Worm (Caenorhabditis elegans) whole organism, mixed stage, embryonic: ENCODE results near the gene B0302.2.

ENCODE experiments used
- M03D4.4 ChIP-seq: sonication (generic microtip); optimal IDR thresholded peaks from 2 replicates; lab custom pipeline; 2017; ENCODE audit warnings: mild to moderate bottlenecking, missing genetic modification characterization, missing compliant biosample characterization
- blmp-1 ChIP-seq: fragments of 150-350 bp; optimal IDR thresholded peaks from 2 replicates; lab custom pipeline; 2014; ENCODE audit warnings: missing biosample characterization, missing genetic modification characterization
- ceh-43 ChIP-seq: fragments of 200-800 bp; sonication (Bioruptor generic); optimal IDR thresholded peaks from 2 replicates; lab custom pipeline; 2018; ENCODE audit warnings: mild to moderate bottlenecking, missing genetic modification characterization, moderate library complexity, missing compliant biosample characterization
- ceh-83 ChIP-seq: fragments of 200-800 bp; sonication (Bioruptor generic); optimal IDR thresholded peaks from 2 replicates; lab custom pipeline; 2018; ENCODE audit warnings: mild to moderate bottlenecking, missing genetic modification characterization, missing compliant biosample characterization
- drap-1 ChIP-seq: fragments of 200-800 bp; sonication (Bioruptor generic); optimal IDR thresholded peaks from 3 replicates; lab custom pipeline; 2018; ENCODE audit warnings: mild to moderate bottlenecking, missing genetic modification characterization, missing compliant biosample characterization
- elt-1 ChIP-seq: sonication (generic microtip); optimal IDR thresholded peaks from 2 replicates; lab custom pipeline; 2017; ENCODE audit warnings: missing genetic modification characterization, mild to moderate bottlenecking, missing compliant biosample characterization, antibody characterized with exemption, moderate library complexity, borderline replicate concordance; ENCODE audit not compliant: insufficient read depth
- elt-3 ChIP-seq: fragments of 150-350 bp; optimal IDR thresholded peaks from 2 replicates; lab custom pipeline; 2014; ENCODE audit warnings: missing biosample characterization, missing genetic modification characterization
- flh-1 ChIP-seq: fragments of 200-800 bp; sonication (Bioruptor generic); optimal IDR thresholded peaks from 2 replicates; lab custom pipeline; 2018; ENCODE audit warnings: mild to moderate bottlenecking, missing genetic modification characterization, moderate library complexity, missing compliant biosample characterization
- ham-2 ChIP-seq: fragments of 200-800 bp; sonication (Bioruptor generic); optimal IDR thresholded peaks from 2 replicates; lab custom pipeline; 2018; ENCODE audit warnings: mild to moderate bottlenecking, missing genetic modification characterization, missing compliant biosample characterization
- hlh-1 ChIP-seq: fragments of 150-350 bp; optimal IDR thresholded peaks from 2 replicates; lab custom pipeline; 2014; ENCODE audit warnings: missing biosample characterization, missing genetic modification reagents, missing genetic modification characterization
- lin-13 ChIP-seq: fragments of 150-350 bp; optimal IDR thresholded peaks from 2 replicates; lab custom pipeline; 2014; ENCODE audit warnings: missing biosample characterization, missing genetic modification characterization
- lin-32 ChIP-seq: fragments of 200-800 bp; sonication (Bioruptor generic); optimal IDR thresholded peaks from 2 replicates; lab custom pipeline; 2018; ENCODE audit warnings: mild to moderate bottlenecking, missing genetic modification characterization, missing compliant biosample characterization
- lsy-2 ChIP-seq: fragments of 150-350 bp; optimal IDR thresholded peaks from 2 replicates; lab custom pipeline; 2014; ENCODE audit warnings: missing biosample characterization, missing genetic modification characterization
- mep-1 ChIP-seq: fragments of 150-350 bp; optimal IDR thresholded peaks from 2 replicates; lab custom pipeline; 2017; ENCODE audit warnings: missing biosample characterization, missing genetic modification reagents, missing genetic modification characterization, inconsistent platforms
- nhr-12 ChIP-seq: fragments of 150-350 bp; optimal IDR thresholded peaks from 2 replicates; lab custom pipeline; 2014; ENCODE audit warnings: missing biosample characterization, missing genetic modification characterization
- nhr-2 ChIP-seq: fragments of 150-350 bp; optimal IDR thresholded peaks from 2 replicates; lab custom pipeline; 2014; ENCODE audit warnings: missing biosample characterization, missing genetic modification characterization
- nhr-237 ChIP-seq: fragments of 150-350 bp; optimal IDR thresholded peaks from 2 replicates; lab custom pipeline; 2014; ENCODE audit warnings: missing biosample characterization, missing genetic modification characterization
- nhr-28 ChIP-seq: fragments of 150-350 bp; optimal IDR thresholded peaks from 2 replicates; lab custom pipeline; 2014; ENCODE audit warnings: missing biosample characterization, missing genetic modification characterization
- sem-2 ChIP-seq: fragments of 200-800 bp; sonication (Bioruptor generic); optimal IDR thresholded peaks from 2 replicates; lab custom pipeline; 2018; ENCODE audit warnings: mild to moderate bottlenecking, missing genetic modification characterization, missing compliant biosample characterization
- snpc-4 ChIP-seq: fragments of 150-350 bp; optimal IDR thresholded peaks from 2 replicates; lab custom pipeline; 2014; ENCODE audit warnings: missing biosample characterization, missing genetic modification characterization
- sptf-1 ChIP-seq: sonication (generic microtip); optimal IDR thresholded peaks from 2 replicates; lab custom pipeline; 2017; ENCODE audit warnings: mild to moderate bottlenecking, missing genetic modification characterization, moderate library complexity, missing compliant biosample characterization
- tbx-8 ChIP-seq: fragments of 200-800 bp; sonication (Bioruptor generic); optimal IDR thresholded peaks from 2 replicates; lab custom pipeline; 2018; ENCODE audit warnings: mild to moderate bottlenecking, missing genetic modification characterization, moderate library complexity, missing compliant biosample characterization
- unc-120 ChIP-seq: sonication (generic microtip); optimal IDR thresholded peaks from 2 replicates; lab custom pipeline; 2017; ENCODE audit warnings: missing genetic modification characterization, missing compliant biosample characterization; ENCODE audit not compliant: poor library complexity, severe bottlenecking
- unc-62 ChIP-seq: fragments of 150-350 bp; optimal IDR thresholded peaks from 2 replicates; lab custom pipeline; 2014; ENCODE audit warnings: missing biosample characterization, missing genetic modification reagents, missing genetic modification characterization
- zip-8 ChIP-seq: fragments of 150-350 bp; optimal IDR thresholded peaks from 2 replicates; lab custom pipeline; 2014; ENCODE audit warnings: missing biosample characterization, missing genetic modification characterization
- ztf-11 ChIP-seq: fragments of 150-350 bp; optimal IDR thresholded peaks from 2 replicates; lab custom pipeline; 2014; ENCODE audit warnings: missing biosample characterization, missing genetic modification characterization

Gene B0302.2

DNA sequence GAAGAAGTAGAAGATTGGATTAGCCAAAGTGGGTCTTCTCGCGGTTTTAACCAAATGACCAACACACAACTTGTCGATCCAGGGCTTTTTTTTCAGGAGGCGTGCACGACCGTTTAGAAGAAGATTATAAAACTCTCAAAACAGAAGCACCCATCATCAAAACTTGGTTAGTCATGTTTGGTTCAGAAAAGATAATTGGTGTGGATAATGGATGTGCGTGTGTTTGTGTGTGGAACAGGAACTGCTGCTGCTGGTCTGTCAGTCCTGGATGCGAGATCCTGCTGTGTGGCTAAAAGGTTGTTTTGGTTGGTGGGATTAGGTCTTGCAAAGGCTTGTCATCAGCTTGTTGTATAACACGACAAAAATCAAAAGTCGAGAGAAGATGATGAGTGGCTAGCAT is 25.1 kb downstream of the B0302.2 start:
- TF ChIP-seq hlh-1 (tag; lab: Kevin White, UChicago) (no peak), sptf-1 (tag; lab: Kevin White, UChicago) (no peak), drap-1 (no peak), nhr-12 (tag; lab: Kevin White, UChicago) (no peak), mep-1 (no peak), elt-3 (tag; lab: Kevin White, UChicago) (no peak), tbx-8 (no peak), ham-2 (GFP tag; lab: Kevin White, UChicago) (no peak), ceh-83 (no peak), sem-2 (GFP tag; lab: Kevin White, UChicago) (no peak), elt-1 (tag; lab: Kevin White, UChicago) (no peak), snpc-4 (tag; lab: Kevin White, UChicago) (no peak), lin-32 (GFP tag; lab: Kevin White, UChicago) (no peak), flh-1 (GFP tag; lab: Kevin White, UChicago) (no peak), ztf-11 (tag; lab: Kevin White, UChicago) (no peak), lin-13 (no peak), nhr-28 (tag; lab: Kevin White, UChicago) (no peak)

DNA sequence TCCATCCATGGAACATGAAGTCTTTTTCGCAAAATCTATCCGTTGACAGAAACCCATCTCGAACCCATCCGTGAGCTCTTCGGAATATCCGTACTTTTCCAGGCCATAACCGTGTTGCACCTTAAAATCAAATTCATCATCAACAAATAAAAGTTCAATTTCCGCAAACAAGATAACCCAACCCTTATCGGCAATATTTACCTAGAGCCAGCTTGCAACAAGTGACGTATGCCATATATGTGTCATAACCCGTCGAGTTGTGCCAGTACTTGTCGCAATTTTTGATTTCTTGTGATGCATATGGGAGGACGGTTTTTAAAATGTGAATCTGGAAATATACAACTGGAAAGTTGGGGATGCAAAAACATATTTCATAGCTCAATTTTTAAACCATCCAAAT is 27.5 kb downstream of the B0302.2 start:
- TF ChIP-seq M03D4.4 (tag; lab: Kevin White, UChicago) = no peak
- no peak for TF ChIP-seq blmp-1 (tag; lab: Kevin White, UChicago)
- no peak for TF ChIP-seq ztf-11 (tag; lab: Kevin White, UChicago)
- no peak for TF ChIP-seq nhr-237 (tag; lab: Kevin White, UChicago)
- no peak for TF ChIP-seq lsy-2 (tag; lab: Kevin White, UChicago)
- no peak for TF ChIP-seq tbx-8
- TF ChIP-seq ceh-83 = no peak
- no peak for TF ChIP-seq lin-13
- no peak for TF ChIP-seq snpc-4 (tag; lab: Kevin White, UChicago)
- TF ChIP-seq zip-8 (tag; lab: Kevin White, UChicago) = no peak

DNA sequence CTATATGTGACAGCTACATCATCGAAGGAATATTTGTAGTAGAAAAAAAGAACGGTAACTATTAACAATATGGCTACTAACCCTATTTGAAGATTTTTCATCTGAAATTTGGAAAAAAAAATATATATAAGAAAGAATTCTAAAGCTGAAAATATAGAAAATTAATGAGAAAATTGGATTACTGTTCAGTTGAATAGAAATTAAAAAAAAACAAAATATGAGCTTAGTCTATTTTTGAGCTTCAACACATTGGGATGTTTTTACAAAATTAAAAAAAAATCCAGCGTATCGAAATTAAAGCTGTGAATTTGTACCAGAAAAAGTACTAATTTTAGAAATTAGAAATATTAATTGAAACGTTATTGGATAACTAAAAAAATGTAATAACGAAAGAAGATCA is 30.9 kb downstream of the B0302.2 start, which contains the start of gene T08G2.2:
T08G2.2 (minus strand) TSS at position 101 of the 400 bp plus-strand sequence.
- TF ChIP-seq lsy-2 (tag; lab: Kevin White, UChicago) (no peak), ceh-43 (no peak), tbx-8 (no peak), nhr-2 (tag; lab: Kevin White, UChicago) (no peak), nhr-12 (tag; lab: Kevin White, UChicago) (no peak), ztf-11 (tag; lab: Kevin White, UChicago) (no peak)
- TF ChIP-seq, all 35 proteins: peak for 0

DNA sequence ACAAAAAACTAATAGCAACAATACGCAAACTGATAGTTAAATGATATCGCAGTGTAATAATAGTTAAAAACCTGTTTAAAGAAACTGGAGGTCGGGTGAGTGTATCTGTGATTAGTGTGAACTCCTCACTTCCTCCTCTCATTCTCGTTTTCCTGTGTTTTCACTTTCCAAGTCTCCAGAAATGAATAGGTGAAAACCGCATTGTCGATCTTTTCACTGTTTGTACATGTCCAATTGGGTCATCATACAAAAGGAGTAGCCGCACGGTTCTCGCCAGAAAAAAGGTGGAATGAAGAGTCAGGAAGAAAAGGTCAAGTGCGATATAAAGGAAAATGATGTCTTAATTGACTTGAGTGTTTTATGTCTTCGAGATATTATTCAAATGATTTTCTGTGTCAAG is 33.2 kb downstream of the B0302.2 start:
- TF ChIP-seq sptf-1 (tag; lab: Kevin White, UChicago) = no peak
- TF ChIP-seq elt-3 (tag; lab: Kevin White, UChicago) = no peak
- no peak for TF ChIP-seq ceh-83
- no peak for TF ChIP-seq ceh-43
- TF ChIP-seq blmp-1 (tag; lab: Kevin White, UChicago) = peak; percentile 78
- no peak for TF ChIP-seq mep-1

DNA sequence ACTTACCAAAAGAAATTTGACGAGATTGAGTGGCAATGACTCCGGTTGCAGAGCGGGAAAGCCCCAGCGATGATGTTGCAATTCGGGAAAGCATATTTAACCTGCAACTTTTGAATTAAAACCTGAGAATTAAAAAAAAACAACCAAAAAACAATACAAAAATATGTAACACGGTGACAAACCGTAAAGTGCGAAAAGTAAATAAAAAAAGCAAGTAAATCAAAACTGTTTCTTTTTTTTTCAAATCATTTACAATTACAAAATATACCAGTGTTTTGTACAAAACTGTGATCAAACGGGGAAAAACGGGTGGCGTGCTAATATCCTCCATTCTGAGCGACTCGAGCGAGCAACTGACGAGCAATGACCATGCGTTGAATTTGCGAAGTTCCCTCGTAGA is 36.5 kb downstream of the B0302.2 start, which contains the start of gene acdh-10:
acdh-10 (minus strand) TSS at position 101 of the 400 bp plus-strand sequence.
- no peak for TF ChIP-seq zip-8 (tag; lab: Kevin White, UChicago)
- no peak for TF ChIP-seq nhr-28 (tag; lab: Kevin White, UChicago)

DNA sequence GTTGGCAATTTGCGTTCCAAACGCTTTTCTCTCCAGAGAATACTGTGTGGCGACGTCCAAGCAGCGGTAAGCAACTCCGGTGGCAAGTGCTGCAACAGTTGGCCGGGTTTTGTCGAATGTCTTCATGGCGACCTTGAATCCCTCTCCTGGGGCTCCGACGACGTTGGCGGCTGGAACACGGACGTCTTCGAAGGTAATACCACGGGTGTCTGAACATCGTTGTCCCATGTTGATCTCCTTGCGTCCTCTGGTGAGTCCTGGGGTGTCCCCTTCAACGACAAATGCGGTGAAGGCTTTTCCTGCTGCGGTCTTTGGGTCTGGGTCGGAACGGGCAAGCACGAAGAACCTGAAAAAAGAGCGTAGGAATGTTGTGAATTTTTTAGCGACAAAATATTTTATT is 37.4 kb downstream of the B0302.2 start:
- TF ChIP-seq elt-1 (tag; lab: Kevin White, UChicago) (no peak), mep-1 (no peak), lsy-2 (tag; lab: Kevin White, UChicago) (no peak)

DNA sequence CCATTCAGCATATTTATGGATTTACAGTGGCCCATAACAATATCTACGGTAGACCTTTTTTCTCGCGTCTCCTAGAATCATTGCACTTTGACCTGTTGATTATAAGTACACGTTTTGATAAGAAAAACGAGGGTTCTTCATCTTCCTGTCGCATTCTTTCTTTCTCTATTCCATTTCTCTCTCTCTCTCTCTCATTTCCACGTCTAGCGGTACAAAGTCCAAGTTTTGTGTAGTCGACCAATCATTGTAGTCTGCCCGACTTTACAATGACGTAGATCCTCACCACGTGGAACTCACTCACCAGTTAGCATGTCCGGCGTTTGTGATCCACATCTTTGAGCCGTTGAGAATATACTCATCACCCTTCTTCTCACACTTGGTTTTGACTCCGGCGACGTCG is 37.8 kb downstream of the B0302.2 start:
- TF ChIP-seq unc-120 (peak; percentile 4), unc-62 (GFP tag; lab: Kevin White, UChicago) (peak; percentile 53), elt-3 (tag; lab: Kevin White, UChicago) (no peak)
